Worm (Caenorhabditis elegans) whole organism, L4 larva: ENCODE results near the gene set-24.

Source experiments
- D1046.2 ChIP-seq: fragments of 200-800 bp; sonication (Bioruptor generic); IDR thresholded peaks from 2 replicates; pipeline ENCODE4 v1.3.6; 2022; ENCODE audit warnings: missing genetic modification characterization, missing compliant biosample characterization
- F10B5.3 ChIP-seq: sonication (generic microtip); optimal IDR thresholded peaks from 2 replicates; lab custom pipeline; 2016; ENCODE audit warnings: mild to moderate bottlenecking, missing genetic modification characterization, missing compliant biosample characterization
- F26F4.8 ChIP-seq: fragments of 200-800 bp; sonication (Bioruptor generic); conservative IDR thresholded peaks from 2 replicates; pipeline ENCODE4 v1.3.6; 2022; ENCODE audit warnings: missing genetic modification characterization, missing compliant biosample characterization
- F44E2.7 ChIP-seq: fragments of 200-800 bp; sonication (Bioruptor generic); IDR thresholded peaks from 2 replicates; pipeline ENCODE4 v2.1.2; 2022; ENCODE audit warnings: missing genetic modification characterization, missing compliant biosample characterization
- R02D3.7 ChIP-seq: fragments of 150-350 bp; sonication (generic microtip); optimal IDR thresholded peaks from 3 replicates; lab custom pipeline; 2014; ENCODE audit warnings: missing biosample characterization, missing genetic modification characterization
- T26A8.4 ChIP-seq: fragments of 200-800 bp; sonication (Bioruptor generic); IDR thresholded peaks from 2 replicates; pipeline ENCODE4 v1.3.6; 2022; ENCODE audit warnings: missing genetic modification characterization, missing compliant biosample characterization
- Y48G9A.11 ChIP-seq: fragments of 200-800 bp; sonication (Bioruptor generic); IDR thresholded peaks from 2 replicates; pipeline ENCODE4 v1.3.6; 2022; ENCODE audit warnings: missing genetic modification reagents, missing genetic modification characterization, missing compliant biosample characterization
- Y75B8A.6 ChIP-seq: fragments of 200-800 bp; sonication (Bioruptor generic); IDR thresholded peaks from 2 replicates; pipeline ENCODE4 v1.3.6; 2022; ENCODE audit warnings: missing genetic modification reagents, missing genetic modification characterization, missing compliant biosample characterization
- ZK546.5 ChIP-seq, 2 experiments: sonication (generic microtip); optimal IDR thresholded peaks; 2 replicates each; lab custom pipeline; 2017; ENCODE audit warnings: missing biosample characterization in 2 of 2, missing genetic modification characterization in 2 of 2
- aha-1 ChIP-seq: fragments of 150-350 bp; peaks from one replicate; lab custom pipeline; 2014; ENCODE audit warnings: missing biosample characterization, missing genetic modification characterization
- aly-2 ChIP-seq: sonication (generic microtip); optimal IDR thresholded peaks from 2 replicates; lab custom pipeline; 2018; ENCODE audit warnings: missing biosample characterization, missing genetic modification characterization
- ceh-44 ChIP-seq: fragments of 200-800 bp; sonication (Bioruptor generic); IDR thresholded peaks from 2 replicates; pipeline ENCODE4 v1.3.6; 2022; ENCODE audit warnings: missing genetic modification reagents, missing genetic modification characterization, missing compliant biosample characterization
- ces-1 ChIP-seq: fragments of 150-350 bp; sonication (generic microtip); optimal IDR thresholded peaks from 4 replicates; lab custom pipeline; 2014; ENCODE audit warnings: missing biosample characterization, missing genetic modification reagents, missing genetic modification characterization
- ctbp-1 ChIP-seq: fragments of 200-800 bp; sonication (Bioruptor generic); IDR thresholded peaks from 2 replicates; pipeline ENCODE4 v1.3.6; 2022; ENCODE audit warnings: missing genetic modification reagents, missing genetic modification characterization, missing compliant biosample characterization
- daf-8 ChIP-seq: fragments of 200-800 bp; sonication (Bioruptor generic); IDR thresholded peaks from 2 replicates; pipeline ENCODE4 v1.3.6; 2022; ENCODE audit warnings: missing genetic modification characterization, missing compliant biosample characterization
- dmd-9 ChIP-seq: fragments of 200-800 bp; sonication (Bioruptor generic); IDR thresholded peaks from 2 replicates; pipeline ENCODE4 v1.3.6; 2022; ENCODE audit warnings: missing genetic modification reagents, missing genetic modification characterization, missing compliant biosample characterization
- dpl-1 ChIP-seq: fragments of 150-350 bp; optimal IDR thresholded peaks from 2 replicates; lab custom pipeline; 2014; ENCODE audit warnings: missing biosample characterization, missing genetic modification reagents, missing genetic modification characterization
- dve-1 ChIP-seq: sonication (generic microtip); optimal IDR thresholded peaks from 2 replicates; lab custom pipeline; 2017; ENCODE audit warnings: antibody characterized with exemption, mild to moderate bottlenecking, missing genetic modification characterization, missing compliant biosample characterization; ENCODE audit not compliant: insufficient read depth
- fkh-10 ChIP-seq: fragments of 150-350 bp; optimal IDR thresholded peaks from 2 replicates; lab custom pipeline; 2014; ENCODE audit warnings: missing biosample characterization, missing genetic modification reagents, missing genetic modification characterization
- gei-8 ChIP-seq: fragments of 200-800 bp; sonication (Bioruptor generic); optimal IDR thresholded peaks from 2 replicates; lab custom pipeline; 2018; ENCODE audit warnings: mild to moderate bottlenecking, missing genetic modification characterization, missing compliant biosample characterization
- hif-1 ChIP-seq, 2 experiments: sonication (generic microtip); optimal IDR thresholded peaks; 2 replicates each; lab custom pipeline; 2016 to 2017; ENCODE audit warnings: missing compliant biosample characterization in 2 of 2, missing genetic modification characterization in 2 of 2, missing genetic modification reagents in 2 of 2, missing genotype in 2 of 2, mild to moderate bottlenecking in 1 of 2
- hlh-11 ChIP-seq: fragments of 200-800 bp; sonication (Bioruptor generic); optimal IDR thresholded peaks from 2 replicates; lab custom pipeline; 2018; ENCODE audit warnings: mild to moderate bottlenecking, missing genetic modification characterization, missing compliant biosample characterization
- hlh-30 ChIP-seq: sonication (generic microtip); optimal IDR thresholded peaks from 2 replicates; lab custom pipeline; 2017; ENCODE audit warnings: antibody characterized with exemption, mild to moderate bottlenecking, missing genetic modification characterization, missing compliant biosample characterization; ENCODE audit not compliant: insufficient read depth
- hmg-1.1 ChIP-seq: fragments of 200-800 bp; sonication (Bioruptor generic); IDR thresholded peaks from 2 replicates; pipeline ENCODE4 v1.3.6; 2022; ENCODE audit warnings: missing genetic modification reagents, missing genetic modification characterization, missing compliant biosample characterization
- lin-1 ChIP-seq: fragments of 200-800 bp; sonication (Bioruptor generic); IDR thresholded peaks from 2 replicates; pipeline ENCODE4 v1.3.6; 2022; ENCODE audit warnings: missing genetic modification reagents, missing genetic modification characterization, missing compliant biosample characterization
- lin-38 ChIP-seq: fragments of 200-800 bp; sonication (Bioruptor generic); IDR thresholded peaks from 2 replicates; pipeline ENCODE4 v1.3.6; 2022; ENCODE audit warnings: missing genetic modification reagents, missing genetic modification characterization, missing compliant biosample characterization
- mdl-1 ChIP-seq, 2 experiments: fragments of 150-350 bp in 1 of 2; sonication (generic microtip) in 1 of 2; optimal IDR thresholded peaks; 2 replicates each; lab custom pipeline; 2014 to 2017; ENCODE audit warnings: missing biosample characterization in 2 of 2, missing genetic modification characterization in 2 of 2
- mdt-29 ChIP-seq: fragments of 200-800 bp; sonication (Bioruptor generic); IDR thresholded peaks from 2 replicates; pipeline ENCODE4 v1.3.6; 2022; ENCODE audit warnings: missing genetic modification reagents, missing genetic modification characterization, missing compliant biosample characterization
- mep-1 ChIP-seq: fragments of 150-350 bp; sonication (generic microtip); optimal IDR thresholded peaks from 3 replicates; lab custom pipeline; 2014; ENCODE audit warnings: missing biosample characterization, missing genetic modification characterization
- mes-2 ChIP-seq: sonication (generic microtip); optimal IDR thresholded peaks from 2 replicates; lab custom pipeline; 2016; ENCODE audit warnings: missing genotype, mild to moderate bottlenecking, missing genetic modification characterization, missing compliant biosample characterization; ENCODE audit not compliant: poor library complexity, severe bottlenecking
- mxl-2 ChIP-seq: fragments of 200-800 bp; sonication (Bioruptor generic); conservative IDR thresholded peaks from 2 replicates; pipeline ENCODE4 v1.3.6; 2022; ENCODE audit warnings: missing genetic modification reagents, missing genetic modification characterization, missing compliant biosample characterization
- nhr-28 ChIP-seq: fragments of 150-350 bp; optimal IDR thresholded peaks from 2 replicates; lab custom pipeline; 2014; ENCODE audit warnings: missing biosample characterization, missing genetic modification characterization
- nhr-41 ChIP-seq: fragments of 200-800 bp; sonication (Bioruptor generic); IDR thresholded peaks from 2 replicates; pipeline ENCODE4 v1.3.6; 2022; ENCODE audit warnings: missing genetic modification reagents, missing genetic modification characterization, missing compliant biosample characterization
- nhr-6 ChIP-seq: fragments of 150-350 bp; optimal IDR thresholded peaks from 2 replicates; lab custom pipeline; 2014; ENCODE audit warnings: missing biosample characterization, missing genetic modification characterization
- pqm-1 ChIP-seq: sonication (generic microtip); optimal IDR thresholded peaks from 2 replicates; lab custom pipeline; 2017; ENCODE audit warnings: missing biosample characterization, missing genetic modification characterization
- rbr-2 ChIP-seq: sonication (generic microtip); optimal IDR thresholded peaks from 2 replicates; lab custom pipeline; 2016; ENCODE audit warnings: missing genotype, missing genetic modification characterization, missing compliant biosample characterization
- saeg-2 ChIP-seq: fragments of 200-800 bp; sonication (Bioruptor generic); IDR thresholded peaks from 2 replicates; pipeline ENCODE4 v1.3.6; 2022; ENCODE audit warnings: missing genetic modification reagents, missing genetic modification characterization, missing compliant biosample characterization
- set-16 ChIP-seq: fragments of 200-800 bp; sonication (Bioruptor generic); IDR thresholded peaks from 2 replicates; pipeline ENCODE4 v1.3.6; 2022; ENCODE audit warnings: missing genetic modification reagents, missing genetic modification characterization, missing compliant biosample characterization
- snpc-4 ChIP-seq: fragments of 150-350 bp; optimal IDR thresholded peaks from 2 replicates; lab custom pipeline; 2014; ENCODE audit warnings: missing biosample characterization, missing genetic modification characterization
- spr-1 ChIP-seq: sonication (generic microtip); optimal IDR thresholded peaks from 2 replicates; lab custom pipeline; 2016; ENCODE audit warnings: mild to moderate bottlenecking, missing genetic modification characterization, missing compliant biosample characterization
- tra-1 ChIP-seq: fragments of 200-800 bp; sonication (Bioruptor generic); IDR thresholded peaks from 2 replicates; pipeline ENCODE4 v1.3.6; 2022; ENCODE audit warnings: missing genetic modification reagents, missing genetic modification characterization, missing compliant biosample characterization
- unc-130 ChIP-seq: sonication (generic microtip); optimal IDR thresholded peaks from 2 replicates; lab custom pipeline; 2016; ENCODE audit warnings: missing genetic modification reagents, missing genetic modification characterization, missing compliant biosample characterization
- ztf-11 ChIP-seq: fragments of 150-350 bp; optimal IDR thresholded peaks from 2 replicates; lab custom pipeline; 2014; ENCODE audit warnings: missing biosample characterization, missing genetic modification characterization

Gene set-24

DNA sequence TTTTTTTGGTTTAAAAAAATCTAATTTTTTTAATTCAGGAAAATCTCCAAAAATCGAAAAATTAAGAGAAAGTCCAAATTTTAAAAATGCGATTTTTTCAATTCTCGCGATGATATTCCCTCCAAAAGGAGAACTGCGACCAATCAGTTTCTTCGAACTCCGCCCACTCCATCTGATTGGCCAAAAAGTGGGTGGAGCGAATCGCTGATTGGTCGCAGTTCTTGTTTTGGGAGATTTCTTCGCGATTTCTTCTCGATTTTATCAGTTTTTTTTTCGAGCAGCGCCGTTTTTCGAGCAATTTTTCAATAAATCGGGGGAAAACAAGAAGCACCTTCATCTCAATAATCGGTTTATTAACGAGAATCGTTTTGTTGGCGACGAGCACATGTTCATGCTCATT, 375 bp downstream of the set-24 start:
- TF ChIP-seq ctbp-1 (GFP tag; lab: Robert Waterston, UW): no peak
- no peak for TF ChIP-seq mxl-2 (GFP tag; lab: Robert Waterston, UW)
- no peak for TF ChIP-seq hlh-30
- TF ChIP-seq ZK546.5 (tag; optimal IDR thresholded peaks at IDR 0.05; lab: Kevin White, UChicago): no peak
- no peak for TF ChIP-seq D1046.2 (GFP tag; lab: Robert Waterston, UW)
- no peak for TF ChIP-seq rbr-2 (tag; lab: Kevin White, UChicago)
- TF ChIP-seq mdl-1 (tag; optimal IDR thresholded peaks at IDR 0.05; lab: Kevin White, UChicago): no peak
- no peak for TF ChIP-seq pqm-1 (tag; lab: Kevin White, UChicago)
- no peak for TF ChIP-seq unc-130
- no peak for TF ChIP-seq T26A8.4 (GFP tag; lab: Robert Waterston, UW)
- TF ChIP-seq nhr-41 (GFP tag; lab: Robert Waterston, UW): no peak
- TF ChIP-seq Y75B8A.6 (GFP tag; lab: Robert Waterston, UW): no peak
- no peak for TF ChIP-seq dve-1 (tag; lab: Kevin White, UChicago)
- no peak for TF ChIP-seq mes-2 (tag; lab: Kevin White, UChicago)

DNA sequence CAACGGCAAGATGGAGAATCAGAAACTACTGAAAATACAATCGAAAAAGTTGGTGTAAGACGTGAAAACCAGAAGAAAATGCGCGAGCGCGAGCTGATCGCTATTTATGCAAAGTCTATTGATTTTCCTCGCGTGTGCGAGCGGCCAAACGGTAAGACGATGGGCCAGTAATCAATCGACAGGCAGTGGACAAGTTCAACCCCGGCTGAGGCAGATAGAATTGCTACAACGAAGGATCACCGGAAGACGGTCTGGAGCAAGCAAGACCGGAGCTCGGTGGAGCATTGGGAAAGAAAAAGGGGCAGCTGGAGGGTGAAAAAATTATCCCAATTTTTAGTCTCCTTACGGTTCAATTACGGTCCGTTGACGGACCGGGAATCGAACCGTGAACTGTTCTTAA, 8.1 kb downstream of the set-24 start:
- peak; percentile 88 for TF ChIP-seq aha-1
- TF ChIP-seq F26F4.8: 0 out of 2 replicates have a peak, but pooled peaks have one; percentile 69
- peak; percentile 54 for TF ChIP-seq lin-38
- 0 out of 2 replicates have a peak, but pooled peaks have one; percentile 41 for TF ChIP-seq ceh-44
- peak; percentile 49; the same call in 1 of the 2 replicates for TF ChIP-seq Y48G9A.11 (GFP tag; lab: Robert Waterston, UW)

DNA sequence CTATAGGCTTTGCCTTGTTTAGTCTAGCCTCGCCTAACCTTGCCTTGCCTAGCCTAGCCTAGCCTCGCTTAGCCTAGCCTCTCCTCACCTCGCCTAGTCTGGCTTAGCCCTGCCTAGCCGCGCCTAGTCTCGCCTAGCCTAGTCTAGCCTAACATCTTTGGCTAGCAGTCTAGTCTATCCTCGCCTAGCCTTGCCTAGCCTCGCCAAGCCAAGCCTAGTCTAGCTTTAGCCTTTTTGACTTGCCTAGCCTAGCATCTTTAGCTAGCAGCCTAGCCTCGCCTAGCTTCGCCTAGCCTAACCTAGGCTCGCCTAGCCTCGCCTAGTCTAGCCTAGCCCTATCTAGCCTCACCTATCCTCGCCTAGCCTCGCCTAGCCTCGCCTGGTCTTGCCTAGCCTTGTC, 19.8 kb downstream of the set-24 start:
- 0 out of 2 replicates have a peak, but pooled peaks have one; percentile 25 for TF ChIP-seq set-16 (GFP tag; lab: Robert Waterston, UW)
- TF ChIP-seq nhr-6: no peak
- 0 out of 2 replicates have a peak, but pooled peaks have one; percentile 48 for TF ChIP-seq tra-1 (GFP tag; lab: Robert Waterston, UW)
- TF ChIP-seq aha-1: peak; percentile 18
- TF ChIP-seq lin-1 (GFP tag; lab: Robert Waterston, UW): no peak
- TF ChIP-seq snpc-4 (tag; lab: Kevin White, UChicago): no peak
- TF ChIP-seq, all 104 proteins: peak for 3

DNA sequence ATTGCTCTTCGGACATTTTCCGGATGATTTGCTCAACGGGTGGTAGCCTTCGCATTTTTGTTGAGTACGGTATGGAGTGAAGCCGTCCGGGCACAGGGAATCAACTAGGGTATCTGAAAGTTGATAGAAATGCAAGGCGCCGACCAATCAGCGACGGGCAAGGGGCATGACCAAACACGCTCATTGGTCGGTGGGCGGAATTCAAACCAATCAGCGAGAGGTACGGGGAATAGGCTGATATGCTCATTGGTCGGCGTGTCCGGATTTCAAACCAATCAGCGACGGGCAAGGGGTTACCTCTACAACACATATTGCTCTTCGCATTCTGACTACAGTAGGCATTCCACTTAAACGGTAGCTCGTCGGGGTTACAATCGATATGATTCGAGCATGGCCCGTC, 21.9 kb downstream of the set-24 start:
- TF ChIP-seq F44E2.7 (GFP tag; lab: Robert Waterston, UW) (no peak), aly-2 (no peak), dmd-9 (GFP tag; lab: Robert Waterston, UW) (no peak), R02D3.7 (tag; lab: Kevin White, UChicago) (no peak), spr-1 (tag; lab: Kevin White, UChicago) (no peak), unc-130 (no peak), fkh-10 (no peak), nhr-41 (GFP tag; lab: Robert Waterston, UW) (no peak), rbr-2 (tag; lab: Kevin White, UChicago) (no peak), nhr-28 (tag; lab: Kevin White, UChicago) (no peak), ces-1 (GFP tag; lab: Kevin White, UChicago) (no peak)

DNA sequence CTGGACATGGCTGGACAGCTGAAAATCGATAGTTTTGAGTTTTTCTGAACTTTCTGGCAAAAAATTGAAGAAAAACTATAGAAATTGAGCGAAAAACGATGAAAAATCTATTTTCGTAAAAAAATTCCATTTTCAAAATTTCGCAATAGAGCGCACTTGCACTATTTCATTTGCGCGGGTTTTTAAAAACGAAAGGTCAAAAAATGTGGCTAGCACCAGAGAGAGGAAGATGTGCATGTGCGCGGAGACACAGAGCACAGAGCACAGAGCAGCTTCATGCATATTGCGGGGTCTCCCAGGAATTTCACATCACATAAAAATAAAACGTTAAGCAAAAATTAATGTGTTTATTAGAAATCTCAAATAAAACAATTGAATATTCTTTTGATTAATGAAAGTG, 22.9 kb downstream of the set-24 start, which contains the start of gene Y17G7B.18:
Gene Y17G7B.18, minus strand, starts transcription at position 18 of the 400 bp plus-strand sequence.
- TF ChIP-seq mdt-29 (GFP tag; lab: Robert Waterston, UW) (0 out of 2 replicates have a peak, but pooled peaks have one; percentile 21), mdl-1 (tag; optimal IDR thresholded peaks at IDR 0.05; lab: Kevin White, UChicago) (peak in 1 of 2 experiments; percentile 52), ces-1 (GFP tag; lab: Kevin White, UChicago) (no peak), hlh-11 (tag; lab: Kevin White, UChicago) (peak; percentile 3), aha-1 (peak; percentile 47), gei-8 (GFP tag; lab: Kevin White, UChicago) (no peak), set-16 (GFP tag; lab: Robert Waterston, UW) (0 out of 2 replicates have a peak, but pooled peaks have one; percentile 3), dpl-1 (GFP tag; lab: Kevin White, UChicago) (peak; percentile 94), mep-1 (tag; lab: Kevin White, UChicago) (peak; percentile 76), ctbp-1 (GFP tag; lab: Robert Waterston, UW) (no peak), ztf-11 (no peak), hlh-30 (peak; percentile 66), lin-38 (peak; percentile 98), hif-1 (tag; optimal IDR thresholded peaks at IDR 0.05; lab: Kevin White, UChicago) (peak in 1 of 2 experiments; percentile 6), unc-130 (no peak), mes-2 (tag; lab: Kevin White, UChicago) (peak; percentile 63), daf-8 (no peak), hmg-1.1 (GFP tag; lab: Robert Waterston, UW) (peak; percentile 64), saeg-2 (GFP tag; lab: Robert Waterston, UW) (no peak), nhr-28 (tag; lab: Kevin White, UChicago) (peak; percentile 5), F10B5.3 (tag; lab: Kevin White, UChicago) (no peak)
